Fruit fly (Drosophila melanogaster): Measurements from ENCODE around the gene CG7992.

CG7992 gene

dm6 chrX:19291780-19292605 lies 44.9 kb upstream of the CG7992 start (continued):
- 0 out of 3 replicates have a peak, but pooled peaks have one; percentile 15 for TF ChIP-seq row (GFP tag; IDR thresholded peaks at IDR 0.05)
- TF ChIP-seq CG2889 (GFP tag; IDR thresholded peaks at IDR 0.05): no peak
- no peak for TF ChIP-seq dpn (GFP tag; optimal IDR thresholded peaks at IDR 0.05)
- TF ChIP-seq CG3281 (GFP tag; optimal IDR thresholded peaks at IDR 0.05): peak; percentile 25
- no peak for TF ChIP-seq fd64A (GFP tag; optimal IDR thresholded peaks at IDR 0.05)
- no peak for TF ChIP-seq CG6791 (GFP tag; IDR thresholded peaks at IDR 0.05; ENCODE audit: partially characterized antibody)
- TF ChIP-seq CG7987 (GFP tag; optimal IDR thresholded peaks at IDR 0.05): peak; percentile 89
- TF ChIP-seq lilli (GFP tag; optimal IDR thresholded peaks at IDR 0.05): peak; percentile 4
- peak; percentile 71 for TF ChIP-seq exex (tag; optimal IDR thresholded peaks at IDR 0.05)
- TF ChIP-seq CG8290 (GFP tag; optimal IDR thresholded peaks at IDR 0.05): no peak
- TF ChIP-seq CG8290 (tag; optimal IDR thresholded peaks at IDR 0.05): no peak
- TF ChIP-seq CG13894 (tag; optimal IDR thresholded peaks at IDR 0.05): no peak
- TF ChIP-seq Abd-B (GFP tag; optimal IDR thresholded peaks at IDR 0.05): no peak
- no peak for TF ChIP-seq Sry-δ (GFP tag; optimal IDR thresholded peaks at IDR 0.05)
- no peak for TF ChIP-seq B-H2 (GFP tag; optimal IDR thresholded peaks at IDR 0.05)
- TF ChIP-seq zfh2 (GFP tag; optimal IDR thresholded peaks at IDR 0.05): peak; percentile 45
- TF ChIP-seq trh (GFP tag; optimal IDR thresholded peaks at IDR 0.05): no peak
- TF ChIP-seq mirr (GFP tag; optimal IDR thresholded peaks at IDR 0.05): peak; percentile 42
- no peak for TF ChIP-seq CG18476 (GFP tag; optimal IDR thresholded peaks at IDR 0.05)
- TF ChIP-seq CG16863 (GFP tag; optimal IDR thresholded peaks at IDR 0.05): no peak
- TF ChIP-seq D19A (tag; optimal IDR thresholded peaks at IDR 0.05): peak; percentile 42
- no peak for TF ChIP-seq CG3847 (GFP tag; IDR thresholded peaks at IDR 0.05)
- no peak for TF ChIP-seq Side (GFP tag; optimal IDR thresholded peaks at IDR 0.05)
- TF ChIP-seq BEAF-32 (GFP tag; optimal IDR thresholded peaks at IDR 0.05): no peak
- TF ChIP-seq CG2678 (tag; optimal IDR thresholded peaks at IDR 0.05): peak; percentile 14
- 0 out of 4 replicates have a peak, but pooled peaks have one; percentile 31 for TF ChIP-seq chinmo (GFP tag; IDR thresholded peaks at IDR 0.05; ENCODE audit: partially characterized antibody)
- peak; percentile 35 for TF ChIP-seq Dip3 (GFP tag; optimal IDR thresholded peaks at IDR 0.05)
- TF ChIP-seq Med (GFP tag): peak; percentile 73
- no peak for TF ChIP-seq gro (GFP tag; optimal IDR thresholded peaks at IDR 0.05)
- no peak for TF ChIP-seq Lpt (GFP tag; optimal IDR thresholded peaks at IDR 0.05)
- no peak for TF ChIP-seq dati (GFP tag; IDR thresholded peaks at IDR 0.05)
- TF ChIP-seq vnd (GFP tag; IDR thresholded peaks at IDR 0.05; ENCODE audit: partially characterized antibody): 0 out of 3 replicates have a peak, but pooled peaks have one; percentile 19
- peak; percentile 24 for TF ChIP-seq pho (GFP tag; optimal IDR thresholded peaks at IDR 0.05)
- TF ChIP-seq sug (tag; optimal IDR thresholded peaks at IDR 0.05): peak; percentile 75
- no peak for TF ChIP-seq unpg (GFP tag; optimal IDR thresholded peaks at IDR 0.05)
- TF ChIP-seq CG2120 (GFP tag; optimal IDR thresholded peaks at IDR 0.05): peak; percentile 48
- TF ChIP-seq slbo (GFP tag; IDR thresholded peaks at IDR 0.05): peak; percentile 14; the same call in 1 of the 2 replicates
- TF ChIP-seq Rfx (GFP tag; IDR thresholded peaks at IDR 0.05): 0 out of 2 replicates have a peak, but pooled peaks have one; percentile 27
- no peak for TF ChIP-seq cato (GFP tag; optimal IDR thresholded peaks at IDR 0.05; ENCODE audit: borderline replicate concordance)
- TF ChIP-seq fu2 (GFP tag; optimal IDR thresholded peaks at IDR 0.05): peak; percentile 0
- TF ChIP-seq HmgD (GFP tag; optimal IDR thresholded peaks at IDR 0.05): no peak
- TF ChIP-seq CG10366 (GFP tag; IDR thresholded peaks at IDR 0.05): no peak
- TF ChIP-seq Ets65A (GFP tag): peak; percentile 26
- no peak for TF ChIP-seq CG1792 (GFP tag; optimal IDR thresholded peaks at IDR 0.05)
